Worm (Caenorhabditis elegans) whole organism, L1 larva: ENCODE data around the gene srh-229.

Experiments
- aly-2 ChIP-seq: fragments of 150-350 bp; optimal IDR thresholded peaks from 2 replicates; lab custom pipeline; 2014; ENCODE audit warnings: missing biosample characterization, missing genetic modification characterization
- ceh-63 ChIP-seq: fragments of 200-800 bp; sonication (Bioruptor generic); optimal IDR thresholded peaks from 2 replicates; lab custom pipeline; 2018; ENCODE audit warnings: mild to moderate bottlenecking, missing genetic modification characterization, missing compliant biosample characterization
- ceh-8 ChIP-seq: fragments of 200-800 bp; sonication (Bioruptor generic); optimal IDR thresholded peaks from 2 replicates; lab custom pipeline; 2018; ENCODE audit warnings: mild to moderate bottlenecking, missing genetic modification characterization, moderate library complexity, missing compliant biosample characterization
- ces-1 ChIP-seq: fragments of 150-350 bp; optimal IDR thresholded peaks from 2 replicates; lab custom pipeline; 2014; ENCODE audit warnings: missing biosample characterization, missing genetic modification reagents, missing genetic modification characterization
- lin-14 ChIP-seq: fragments of 200-800 bp; sonication (Bioruptor generic); optimal IDR thresholded peaks from 2 replicates; lab custom pipeline; 2018; ENCODE audit warnings: mild to moderate bottlenecking, missing genetic modification characterization, moderate library complexity, missing compliant biosample characterization
- lir-3 ChIP-seq: sonication (generic microtip); optimal IDR thresholded peaks from 2 replicates; lab custom pipeline; 2016; ENCODE audit warnings: mild to moderate bottlenecking, missing genetic modification characterization, moderate library complexity, missing compliant biosample characterization; ENCODE audit not compliant: poor library complexity
- lsy-2 ChIP-seq, 2 experiments: fragments of 150-350 bp; optimal IDR thresholded peaks; 2 replicates each; lab custom pipeline; 2014; ENCODE audit warnings: missing biosample characterization in 2 of 2, missing genetic modification characterization in 2 of 2
- mdl-1 ChIP-seq, 2 experiments: fragments of 150-350 bp; optimal IDR thresholded peaks; 2 replicates each; lab custom pipeline; 2014 to 2017; ENCODE audit warnings: missing biosample characterization in 2 of 2, missing genetic modification characterization in 2 of 2, inconsistent platforms in 1 of 2
- nhr-12 ChIP-seq: sonication (generic microtip); optimal IDR thresholded peaks from 2 replicates; lab custom pipeline; 2017; ENCODE audit warnings: missing biosample characterization, missing genetic modification characterization
- rnt-1 ChIP-seq: sonication (generic microtip); optimal IDR thresholded peaks from 2 replicates; lab custom pipeline; 2016; ENCODE audit warnings: mild to moderate bottlenecking, missing genetic modification characterization, moderate library complexity, missing compliant biosample characterization
- sox-4 ChIP-seq: sonication (generic microtip); optimal IDR thresholded peaks from 2 replicates; lab custom pipeline; 2016; ENCODE audit warnings: missing genetic modification characterization, missing compliant biosample characterization
- unc-98 ChIP-seq: fragments of 200-800 bp; sonication (Bioruptor generic); IDR thresholded peaks from 2 replicates; pipeline ENCODE4 v1.3.6; 2022; ENCODE audit warnings: missing genetic modification characterization, missing compliant biosample characterization
- ztf-11 ChIP-seq, 2 experiments: sonication (generic microtip); optimal IDR thresholded peaks; 2 replicates each; lab custom pipeline; 2016 to 2017; ENCODE audit warnings: missing genetic modification characterization in 2 of 2, missing biosample characterization in 1 of 2, missing compliant biosample characterization in 1 of 2
- ztf-4 ChIP-seq: fragments of 150-350 bp; optimal IDR thresholded peaks from 2 replicates; lab custom pipeline; 2014; ENCODE audit warnings: missing biosample characterization, missing genetic modification characterization

DNA sequence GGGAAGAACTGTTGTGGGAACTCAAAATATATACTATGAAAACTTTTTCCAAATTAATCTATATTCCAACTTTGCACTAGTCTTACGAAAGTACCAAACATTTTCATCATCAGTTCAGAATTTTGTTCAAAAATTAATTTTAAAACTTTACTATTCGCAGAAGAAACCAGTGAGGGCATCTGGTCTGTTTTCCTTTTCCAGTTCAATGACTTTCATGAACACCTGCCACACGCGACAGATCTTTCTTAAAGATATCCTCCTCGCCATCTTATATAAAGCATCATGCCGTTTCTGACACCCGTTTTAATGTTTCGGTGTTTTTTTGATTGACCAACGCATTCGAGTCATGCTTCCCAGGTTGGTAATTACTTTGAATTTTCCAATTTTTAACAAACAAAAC is 28.8 kb upstream of the srh-229 start, which contains the start of gene C54F6.3:
- TF ChIP-seq aly-2 (tag; lab: Kevin White, UChicago) (no peak), ceh-8 (GFP tag; lab: Kevin White, UChicago) (no peak), lir-3 (no peak), lin-14 (GFP tag; lab: Kevin White, UChicago) (no peak), nhr-12 (no peak), sox-4 (tag; lab: Kevin White, UChicago) (no peak), ces-1 (GFP tag; lab: Kevin White, UChicago) (no peak), ztf-4 (tag; lab: Kevin White, UChicago) (no peak), rnt-1 (tag; lab: Kevin White, UChicago) (no peak), ztf-11 (tag; optimal IDR thresholded peaks at IDR 0.05; lab: Kevin White, UChicago) (no peak), unc-98 (GFP tag; lab: Robert Waterston, UW) (no peak), lsy-2 (tag; optimal IDR thresholded peaks at IDR 0.05; lab: Kevin White, UChicago) (no peak), mdl-1 (tag; optimal IDR thresholded peaks at IDR 0.05; lab: Kevin White, UChicago) (no peak), ceh-63 (GFP tag; lab: Kevin White, UChicago) (no peak)
